Worm (Caenorhabditis elegans) whole organism, young adult: ENCODE results near the gene T23F6.5.
A peak's percentile ranks its signal among the peaks of the same experiment; 100 is the strongest.

Experiments
- B0261.1 ChIP-seq: sonication (generic microtip); optimal IDR thresholded peaks from 2 replicates; lab custom pipeline; 2016; ENCODE audit warnings: mild to moderate bottlenecking, missing genetic modification characterization, moderate library complexity, missing compliant biosample characterization
- B0336.3 ChIP-seq: fragments of 200-800 bp; sonication (Bioruptor generic); IDR thresholded peaks from 2 replicates; pipeline ENCODE4 v1.3.6; 2022; ENCODE audit warnings: missing genetic modification characterization, missing compliant biosample characterization
- D2030.7 ChIP-seq: fragments of 200-800 bp; sonication (Bioruptor generic); IDR thresholded peaks from 2 replicates; pipeline ENCODE4 v1.3.6; 2022; ENCODE audit warnings: missing genetic modification reagents, missing genetic modification characterization, missing compliant biosample characterization
- F10E7.11 ChIP-seq: sonication (generic microtip); optimal IDR thresholded peaks from 2 replicates; lab custom pipeline; 2017; ENCODE audit warnings: mild to moderate bottlenecking, missing genetic modification characterization, moderate library complexity, missing compliant biosample characterization
- F22D6.2 ChIP-seq: sonication (generic microtip); optimal IDR thresholded peaks from 2 replicates; lab custom pipeline; 2016; ENCODE audit warnings: mild to moderate bottlenecking, missing genetic modification characterization, missing compliant biosample characterization
- F39B2.1 ChIP-seq: fragments of 200-800 bp; sonication (Bioruptor generic); IDR thresholded peaks from 2 replicates; pipeline ENCODE4 v1.3.6; 2022; ENCODE audit warnings: missing genetic modification reagents, missing genetic modification characterization, missing compliant biosample characterization
- F52B5.7 ChIP-seq: sonication (generic microtip); optimal IDR thresholded peaks from 2 replicates; lab custom pipeline; 2016; ENCODE audit warnings: mild to moderate bottlenecking, missing genetic modification characterization, missing compliant biosample characterization
- F57C9.4 ChIP-seq: sonication (generic microtip); optimal IDR thresholded peaks from 2 replicates; lab custom pipeline; 2017; ENCODE audit warnings: mild to moderate bottlenecking, missing genetic modification characterization, missing compliant biosample characterization
- Y67H2A.10 ChIP-seq: fragments of 200-800 bp; sonication (Bioruptor generic); conservative IDR thresholded peaks from 2 replicates; pipeline ENCODE4 v1.3.6; 2022; ENCODE audit warnings: missing genetic modification reagents, missing genetic modification characterization, missing compliant biosample characterization
- akir-1 ChIP-seq: fragments of 200-800 bp; sonication (Bioruptor generic); optimal IDR thresholded peaks from 2 replicates; lab custom pipeline; 2018; ENCODE audit warnings: mild to moderate bottlenecking, missing genetic modification characterization, moderate library complexity, missing compliant biosample characterization
- atf-7 ChIP-seq: sonication (generic microtip); optimal IDR thresholded peaks from 2 replicates; lab custom pipeline; 2017; ENCODE audit warnings: mild to moderate bottlenecking, missing genetic modification characterization, missing compliant biosample characterization
- attf-5 ChIP-seq: fragments of 200-800 bp; sonication (Bioruptor generic); optimal IDR thresholded peaks from 2 replicates; lab custom pipeline; 2018; ENCODE audit warnings: mild to moderate bottlenecking, missing genetic modification characterization, missing compliant biosample characterization
- cebp-1 ChIP-seq, 2 experiments: fragments of 200-800 bp in 1 of 2; sonication (Bioruptor generic) in 1 of 2; sonication (generic microtip) in 1 of 2; IDR thresholded peaks in 1 of 2; optimal IDR thresholded peaks in 1 of 2; 2 replicates each; pipeline versions ENCODE4 v1.3.6 to Lab custom; 2017 to 2022; ENCODE audit warnings: missing compliant biosample characterization in 2 of 2, missing genetic modification characterization in 2 of 2, mild to moderate bottlenecking in 1 of 2, missing genetic modification reagents in 1 of 2, moderate library complexity in 1 of 2
- cebp-2 ChIP-seq: fragments of 200-800 bp; sonication (Bioruptor generic); IDR thresholded peaks from 2 replicates; pipeline ENCODE4 v1.3.6; 2022; ENCODE audit warnings: missing genetic modification characterization, missing compliant biosample characterization
- ceh-58 ChIP-seq: fragments of 200-800 bp; sonication (Bioruptor generic); IDR thresholded peaks from 2 replicates; pipeline ENCODE4 v1.3.6; 2022; ENCODE audit warnings: missing genetic modification characterization, missing compliant biosample characterization
- ceh-79 ChIP-seq: sonication (generic microtip); optimal IDR thresholded peaks from 2 replicates; lab custom pipeline; 2017; ENCODE audit warnings: mild to moderate bottlenecking, missing genetic modification characterization, missing compliant biosample characterization
- ceh-91 ChIP-seq: fragments of 200-800 bp; sonication (Bioruptor generic); IDR thresholded peaks from 2 replicates; pipeline ENCODE4 v1.3.6; 2022; ENCODE audit warnings: missing genetic modification reagents, missing genetic modification characterization, missing compliant biosample characterization
- chd-7 ChIP-seq: sonication (generic microtip); optimal IDR thresholded peaks from 2 replicates; lab custom pipeline; 2016; ENCODE audit warnings: mild to moderate bottlenecking, missing genetic modification characterization, moderate library complexity, missing compliant biosample characterization
- dpl-1 ChIP-seq: fragments of 150-350 bp; optimal IDR thresholded peaks from 2 replicates; lab custom pipeline; 2014; ENCODE audit warnings: missing biosample characterization, missing genetic modification reagents, missing genetic modification characterization
- egrh-3 ChIP-seq: fragments of 200-800 bp; sonication (Bioruptor generic); IDR thresholded peaks from 2 replicates; pipeline ENCODE4 v1.3.6; 2022; ENCODE audit warnings: missing genetic modification reagents, missing genetic modification characterization, missing compliant biosample characterization
- fkh-3 ChIP-seq: sonication (generic microtip); optimal IDR thresholded peaks from 2 replicates; lab custom pipeline; 2016; ENCODE audit warnings: mild to moderate bottlenecking, missing genetic modification characterization, missing compliant biosample characterization
- hmg-1.2 ChIP-seq: fragments of 200-800 bp; sonication (Bioruptor generic); IDR thresholded peaks from 2 replicates; pipeline ENCODE4 v1.3.6; 2022; ENCODE audit warnings: missing genetic modification reagents, missing genetic modification characterization, missing compliant biosample characterization
- hmg-20 ChIP-seq: fragments of 200-800 bp; sonication (Bioruptor generic); IDR thresholded peaks from 2 replicates; pipeline ENCODE4 v1.3.6; 2022; ENCODE audit warnings: missing genetic modification reagents, missing genetic modification characterization, missing compliant biosample characterization
- let-526 ChIP-seq: fragments of 200-800 bp; sonication (Bioruptor generic); IDR thresholded peaks from 2 replicates; pipeline ENCODE4 v1.3.6; 2022; ENCODE audit warnings: missing genetic modification reagents, missing genetic modification characterization, missing compliant biosample characterization
- lin-40 ChIP-seq: sonication (generic microtip); optimal IDR thresholded peaks from 2 replicates; lab custom pipeline; 2016; ENCODE audit warnings: missing genetic modification characterization, mild to moderate bottlenecking, missing compliant biosample characterization, missing genotype, missing genetic modification reagents
- madf-3 ChIP-seq: fragments of 200-800 bp; sonication (Bioruptor generic); IDR thresholded peaks from 2 replicates; pipeline ENCODE4 v1.3.6; 2022; ENCODE audit warnings: missing genetic modification reagents, missing genetic modification characterization, missing compliant biosample characterization
- madf-8 ChIP-seq: fragments of 200-800 bp; sonication (Bioruptor generic); conservative IDR thresholded peaks from 2 replicates; pipeline ENCODE4 v1.3.6; 2022; ENCODE audit warnings: missing genetic modification reagents, missing genetic modification characterization, missing compliant biosample characterization
- mcd-1 ChIP-seq: fragments of 200-800 bp; sonication (Bioruptor generic); IDR thresholded peaks from 2 replicates; pipeline ENCODE4 v1.3.6; 2022; ENCODE audit warnings: missing genetic modification reagents, missing genetic modification characterization, missing compliant biosample characterization
- mel-28 ChIP-seq: sonication (generic microtip); optimal IDR thresholded peaks from 2 replicates; lab custom pipeline; 2016; ENCODE audit warnings: borderline replicate concordance, mild to moderate bottlenecking, missing genetic modification characterization, missing compliant biosample characterization
- nfya-2 ChIP-seq: fragments of 200-800 bp; sonication (Bioruptor generic); IDR thresholded peaks from 2 replicates; pipeline ENCODE4 v1.3.6; 2022; ENCODE audit warnings: missing genetic modification reagents, missing genetic modification characterization, missing compliant biosample characterization
- nhr-80 ChIP-seq: sonication (generic microtip); optimal IDR thresholded peaks from 2 replicates; lab custom pipeline; 2016; ENCODE audit warnings: missing genetic modification characterization, missing compliant biosample characterization
- pbrm-1 ChIP-seq: fragments of 200-800 bp; sonication (Bioruptor generic); IDR thresholded peaks from 2 replicates; pipeline ENCODE4 v1.3.6; 2022; ENCODE audit warnings: missing genetic modification reagents, missing genetic modification characterization, missing compliant biosample characterization
- rec-8 ChIP-seq, 2 experiments: sonication (generic microtip); optimal IDR thresholded peaks; 2 replicates each; lab custom pipeline; 2016; ENCODE audit warnings: mild to moderate bottlenecking in 2 of 2, missing genetic modification characterization in 2 of 2, missing genetic modification reagents in 2 of 2, missing genotype in 2 of 2, missing biosample characterization in 1 of 2, missing compliant biosample characterization in 1 of 2, moderate library complexity in 1 of 2
- sea-2 ChIP-seq: fragments of 200-800 bp; sonication (Bioruptor generic); IDR thresholded peaks from 2 replicates; pipeline ENCODE4 v1.3.6; 2022; ENCODE audit warnings: missing genetic modification characterization, missing compliant biosample characterization
- somi-1 ChIP-seq: fragments of 200-800 bp; sonication (Bioruptor generic); optimal IDR thresholded peaks from 2 replicates; lab custom pipeline; 2018; ENCODE audit warnings: mild to moderate bottlenecking, missing genetic modification characterization, missing compliant biosample characterization
- unc-62 ChIP-seq: fragments of 150-350 bp; optimal IDR thresholded peaks from 2 replicates; lab custom pipeline; 2014; ENCODE audit warnings: missing biosample characterization, missing genetic modification reagents, missing genetic modification characterization
- ztf-22 ChIP-seq: fragments of 200-800 bp; sonication (Bioruptor generic); optimal IDR thresholded peaks from 2 replicates; lab custom pipeline; 2018; ENCODE audit warnings: mild to moderate bottlenecking, missing genetic modification characterization, moderate library complexity, missing compliant biosample characterization
- ztf-26 ChIP-seq: sonication (generic microtip); optimal IDR thresholded peaks from 2 replicates; lab custom pipeline; 2017; ENCODE audit warnings: missing genetic modification characterization, missing compliant biosample characterization
- ztf-28 ChIP-seq: fragments of 200-800 bp; sonication (Bioruptor generic); IDR thresholded peaks from 2 replicates; pipeline ENCODE4 v1.3.6; 2022; ENCODE audit warnings: missing genetic modification reagents, missing genetic modification characterization, missing compliant biosample characterization
- ztf-3 ChIP-seq: fragments of 200-800 bp; sonication (Bioruptor generic); optimal IDR thresholded peaks from 2 replicates; lab custom pipeline; 2018; ENCODE audit warnings: mild to moderate bottlenecking, missing genetic modification characterization, missing compliant biosample characterization
- ztf-6 ChIP-seq: fragments of 200-800 bp; sonication (Bioruptor generic); IDR thresholded peaks from 2 replicates; pipeline ENCODE4 v1.3.6; 2022; ENCODE audit warnings: missing genetic modification reagents, missing genetic modification characterization, missing compliant biosample characterization

T23F6.5 gene

ce11 chrIV:12717531-12717930 lies 23.8 kb downstream of the T23F6.5 start, which contains the start of gene C27D8.1:
Gene C27D8.1 (plus strand): TSS chrIV:12717831.
- TF ChIP-seq ztf-28 (GFP tag; lab: Robert Waterston, UW) (no peak), B0261.1 (tag; lab: Kevin White, UChicago) (no peak), F57C9.4 (tag; lab: Kevin White, UChicago) (no peak), pbrm-1 (GFP tag; lab: Robert Waterston, UW) (no peak), F22D6.2 (no peak), cebp-2 (no peak), hmg-20 (GFP tag; lab: Robert Waterston, UW) (no peak), let-526 (no peak)
- TF ChIP-seq, all 124 proteins: peak for 0

- TF ChIP-seq ztf-26 (peak; percentile 76), fkh-3 (tag; lab: Kevin White, UChicago) (no peak), attf-5 (GFP tag; lab: Kevin White, UChicago) (peak; percentile 18), lin-40 (tag; lab: Kevin White, UChicago) (peak; percentile 59), cebp-1 (GFP tag; IDR thresholded peaks at IDR 0.05; lab: Robert Waterston, UW) (no peak), cebp-1 (tag; optimal IDR thresholded peaks at IDR 0.05; lab: Kevin White, UChicago) (peak; percentile 53), somi-1 (GFP tag; lab: Kevin White, UChicago) (peak; percentile 34), nhr-80 (tag; lab: Kevin White, UChicago) (peak; percentile 75), ceh-79 (tag; lab: Kevin White, UChicago) (no peak), hmg-1.2 (GFP tag; lab: Robert Waterston, UW) (peak; percentile 82), ztf-22 (GFP tag; lab: Kevin White, UChicago) (peak; percentile 61)
Measured at ce11 chrIV:12715947-12716382, 25.4 kb downstream of the T23F6.5 start.

ce11 chrIV:12711644-12712043 lies 29.7 kb downstream of the T23F6.5 start, which contains the start of gene C27D8.3:
Gene C27D8.3 (minus strand): TSS chrIV:12711744.
- TF ChIP-seq ztf-6 (no peak), chd-7 (no peak), F52B5.7 (tag; lab: Kevin White, UChicago) (no peak), mel-28 (tag; lab: Kevin White, UChicago) (no peak), unc-62 (GFP tag; lab: Kevin White, UChicago) (no peak), B0336.3 (no peak), akir-1 (GFP tag; lab: Kevin White, UChicago) (no peak), madf-3 (GFP tag; lab: Robert Waterston, UW) (no peak), Y67H2A.10 (GFP tag; lab: Robert Waterston, UW) (no peak)

- peak; percentile 14 for TF ChIP-seq ztf-26
- TF ChIP-seq D2030.7 (GFP tag; lab: Robert Waterston, UW) = no peak
Measured at ce11 chrIV:12710996-12711395, 30.3 kb downstream of the T23F6.5 start, which contains the start of gene C27D8.2. Gene C27D8.2 (plus strand): TSS chrIV:12711217.

ce11 chrIV:12703811-12704210 lies 37.5 kb downstream of the T23F6.5 start, which contains the start of gene C27D8.4:
Gene C27D8.4 (plus strand): TSS chrIV:12704111.
- no peak for TF ChIP-seq egrh-3 (GFP tag; lab: Robert Waterston, UW)
- no peak for TF ChIP-seq ceh-58 (GFP tag; lab: Robert Waterston, UW)
- no peak for TF ChIP-seq madf-8 (GFP tag; lab: Robert Waterston, UW)
- TF ChIP-seq madf-3 (GFP tag; lab: Robert Waterston, UW) = no peak
- TF ChIP-seq dpl-1 = no peak
- no peak for TF ChIP-seq ceh-91 (GFP tag; lab: Robert Waterston, UW)
- no peak for TF ChIP-seq mcd-1 (GFP tag; lab: Robert Waterston, UW)
- TF ChIP-seq F39B2.1 (GFP tag; lab: Robert Waterston, UW) = no peak
- no peak for TF ChIP-seq atf-7 (tag; lab: Kevin White, UChicago)
- no peak for TF ChIP-seq cebp-1 (GFP tag; IDR thresholded peaks at IDR 0.05; lab: Robert Waterston, UW)
- no peak for TF ChIP-seq cebp-1 (tag; optimal IDR thresholded peaks at IDR 0.05; lab: Kevin White, UChicago)
- no peak for TF ChIP-seq ztf-3 (GFP tag; lab: Kevin White, UChicago)
- no peak for TF ChIP-seq sea-2 (GFP tag; lab: Robert Waterston, UW)
- TF ChIP-seq somi-1 (GFP tag; lab: Kevin White, UChicago) = no peak
- TF ChIP-seq hmg-20 (GFP tag; lab: Robert Waterston, UW) = no peak
- TF ChIP-seq nfya-2 (GFP tag; lab: Robert Waterston, UW) = no peak
- TF ChIP-seq chd-7 = no peak
- TF ChIP-seq F10E7.11 (tag; lab: Kevin White, UChicago) = no peak
- no peak for TF ChIP-seq rec-8 (tag; optimal IDR thresholded peaks at IDR 0.05; lab: Kevin White, UChicago)
- TF ChIP-seq, all 124 proteins: peak for 0
